Fruit fly (Drosophila melanogaster) whole organism, embryonic: ENCODE data around the gene CG4596.

ENCODE experiments used
- B-H2 ChIP-seq: fragments of 200-800 bp; sonication (Bioruptor generic); optimal IDR thresholded peaks from 2 replicates; lab custom pipeline; 2018; ENCODE audit warnings: missing biosample characterization, mild to moderate bottlenecking, missing genetic modification characterization
- CG1024 ChIP-seq: fragments of 200-800 bp; sonication (Bioruptor generic); IDR thresholded peaks from 2 replicates; pipeline ENCODE4 v1.3.6; 2022; ENCODE audit warnings: missing biosample characterization, missing genetic modification characterization
- CG10321 ChIP-seq: fragments of 200-800 bp; sonication (Bioruptor generic); IDR thresholded peaks from 2 replicates; pipeline ENCODE4 v1.3.6; 2022; ENCODE audit warnings: missing biosample characterization, missing genetic modification characterization
- CG11398 ChIP-seq: fragments of 200-800 bp; sonication (Bioruptor generic); optimal IDR thresholded peaks from 2 replicates; lab custom pipeline; 2016; ENCODE audit warnings: missing biosample characterization, missing genetic modification characterization
- CG11456 ChIP-seq: fragments of 200-800 bp; sonication (Bioruptor generic); IDR thresholded peaks from 3 replicates; pipeline ENCODE4 v1.3.6; 2022; ENCODE audit warnings: missing biosample characterization, missing genetic modification characterization
- CG11695 ChIP-seq: fragments of 200-800 bp; sonication (Bioruptor generic); IDR thresholded peaks from 3 replicates; pipeline ENCODE4 v1.3.6; 2022; ENCODE audit warnings: missing biosample characterization, missing genetic modification characterization
- CG12104 ChIP-seq: fragments of 200-800 bp; sonication (Bioruptor generic); optimal IDR thresholded peaks from 3 replicates; lab custom pipeline; 2016; ENCODE audit warnings: missing biosample characterization, missing genetic modification characterization
- CG13424 ChIP-seq: fragments of 200-800 bp; sonication (Bioruptor generic); optimal IDR thresholded peaks from 2 replicates; lab custom pipeline; 2019; ENCODE audit warnings: missing biosample characterization, mild to moderate bottlenecking, missing genetic modification characterization, moderate library complexity
- CG15479 ChIP-seq: fragments of 200-800 bp; sonication (Bioruptor generic); optimal IDR thresholded peaks from 3 replicates; lab custom pipeline; 2019; ENCODE audit warnings: missing biosample characterization, mild to moderate bottlenecking, missing genetic modification characterization, moderate library complexity
- CG1603 ChIP-seq: fragments of 200-800 bp; sonication (Bioruptor generic); optimal IDR thresholded peaks from 2 replicates; lab custom pipeline; 2019; ENCODE audit warnings: missing biosample characterization, mild to moderate bottlenecking, missing genetic modification characterization, moderate library complexity
- CG17186 ChIP-seq: fragments of 200-800 bp; sonication (Bioruptor generic); optimal IDR thresholded peaks from 3 replicates; lab custom pipeline; 2017; ENCODE audit warnings: missing biosample characterization, missing genetic modification reagents, missing genetic modification characterization
- CG17361 ChIP-seq: fragments of 200-800 bp; sonication (Bioruptor generic); IDR thresholded peaks from 3 replicates; pipeline ENCODE4 v1.3.6; 2022; ENCODE audit warnings: missing biosample characterization, missing genetic modification characterization
- CG31388 ChIP-seq: fragments of 200-800 bp; sonication (Bioruptor generic); optimal IDR thresholded peaks from 2 replicates; lab custom pipeline; 2016; ENCODE audit warnings: missing biosample characterization, missing genetic modification characterization
- CG43689 ChIP-seq: fragments of 200-800 bp; sonication (Bioruptor generic); IDR thresholded peaks from 2 replicates; pipeline ENCODE4 v1.3.6; 2022; ENCODE audit warnings: missing biosample characterization, missing genetic modification characterization
- CG5245 ChIP-seq: fragments of 200-800 bp; sonication (Bioruptor generic); optimal IDR thresholded peaks from 3 replicates; lab custom pipeline; 2016; ENCODE audit warnings: missing biosample characterization, missing genetic modification characterization
- CG5953 ChIP-seq: fragments of 200-800 bp; sonication (Bioruptor generic); IDR thresholded peaks from 2 replicates; pipeline ENCODE4 v1.3.6; 2022; ENCODE audit warnings: missing biosample characterization, missing genetic modification characterization
- CG6791 ChIP-seq: fragments of 200-800 bp; sonication (Bioruptor generic); IDR thresholded peaks from 3 replicates; pipeline ENCODE4 v1.3.6; 2022; ENCODE audit warnings: missing biosample characterization, missing genetic modification characterization; ENCODE audit not compliant: partially characterized antibody
- CG7556 ChIP-seq: fragments of 200-800 bp; sonication (Bioruptor generic); optimal IDR thresholded peaks from 2 replicates; lab custom pipeline; 2017; ENCODE audit warnings: missing biosample characterization, mild to moderate bottlenecking, missing genetic modification characterization
- CG8388 ChIP-seq: fragments of 200-800 bp; sonication (Bioruptor generic); optimal IDR thresholded peaks from 2 replicates; lab custom pipeline; 2019; ENCODE audit warnings: missing biosample characterization, mild to moderate bottlenecking, missing genetic modification characterization, moderate library complexity
- CG9817 ChIP-seq: fragments of 200-800 bp; sonication (Bioruptor generic); optimal IDR thresholded peaks from 2 replicates; lab custom pipeline; 2018; ENCODE audit warnings: missing biosample characterization, mild to moderate bottlenecking, missing genetic modification characterization, moderate library complexity
- Dip2 ChIP-seq: fragments of 200-800 bp; sonication (Bioruptor generic); IDR thresholded peaks from 2 replicates; pipeline ENCODE4 v1.3.6; 2022; ENCODE audit warnings: missing biosample characterization, missing genetic modification characterization
- Elba2 ChIP-seq: fragments of 200-800 bp; sonication (Bioruptor generic); optimal IDR thresholded peaks from 3 replicates; lab custom pipeline; 2016; ENCODE audit warnings: missing biosample characterization, missing genetic modification characterization
- Hand ChIP-seq: fragments of 200-800 bp; sonication (Bioruptor generic); optimal IDR thresholded peaks from 2 replicates; lab custom pipeline; 2017; ENCODE audit warnings: mild to moderate bottlenecking, missing biosample characterization, missing genetic modification reagents, missing genetic modification characterization
- HmgZ ChIP-seq: fragments of 200-800 bp; sonication (Bioruptor generic); optimal IDR thresholded peaks from 2 replicates; lab custom pipeline; 2018; ENCODE audit warnings: missing biosample characterization, mild to moderate bottlenecking, missing genetic modification characterization
- Hmx ChIP-seq: fragments of 200-800 bp; sonication (Bioruptor generic); optimal IDR thresholded peaks from 2 replicates; lab custom pipeline; 2016; ENCODE audit warnings: missing biosample characterization, missing genetic modification characterization
- Jarid2 ChIP-seq: fragments of 200-800 bp; sonication (Bioruptor generic); optimal IDR thresholded peaks from 3 replicates; lab custom pipeline; 2017; ENCODE audit warnings: mild to moderate bottlenecking, missing biosample characterization, missing genetic modification reagents, missing genetic modification characterization
- Lhr ChIP-seq: fragments of 200-800 bp; sonication (Bioruptor generic); optimal IDR thresholded peaks from 3 replicates; lab custom pipeline; 2017; ENCODE audit warnings: mild to moderate bottlenecking, missing biosample characterization, missing genetic modification reagents, missing genetic modification characterization
- Lpt ChIP-seq: fragments of >200 bp; optimal IDR thresholded peaks from 2 replicates; lab custom pipeline; 2018; ENCODE audit warnings: missing biosample characterization, missing genetic modification characterization
- MTF-1 ChIP-seq: fragments of 200-800 bp; sonication (Bioruptor generic); optimal IDR thresholded peaks from 2 replicates; lab custom pipeline; 2018; ENCODE audit warnings: missing biosample characterization, mild to moderate bottlenecking, missing genetic modification characterization, borderline replicate concordance
- Meics ChIP-seq: fragments of 200-800 bp; sonication (Bioruptor generic); optimal IDR thresholded peaks from 2 replicates; lab custom pipeline; 2017; ENCODE audit warnings: missing biosample characterization, mild to moderate bottlenecking, missing genetic modification characterization
- NFAT ChIP-seq: fragments of 200-800 bp; sonication (Bioruptor generic); IDR thresholded peaks from 2 replicates; pipeline ENCODE4 v1.3.6; 2022; ENCODE audit warnings: missing biosample characterization, missing genetic modification characterization
- Nf-YC ChIP-seq: fragments of 200-800 bp; optimal IDR thresholded peaks from 3 replicates; lab custom pipeline; 2019; ENCODE audit warnings: missing biosample characterization, mild to moderate bottlenecking, missing genetic modification characterization, moderate library complexity
- Rx ChIP-seq: fragments of 200-800 bp; sonication (Bioruptor generic); IDR thresholded peaks from 2 replicates; pipeline ENCODE4 v1.3.6; 2022; ENCODE audit warnings: missing biosample characterization, missing genetic modification characterization
- Sin3A ChIP-seq: fragments of >200 bp; optimal IDR thresholded peaks from 2 replicates; lab custom pipeline; 2018
- Taf1 ChIP-seq: fragments of 200-800 bp; sonication (Bioruptor generic); IDR thresholded peaks from 2 replicates; pipeline ENCODE4 v1.3.6; 2022; ENCODE audit warnings: missing biosample characterization, missing genetic modification characterization
- Xrp1 ChIP-seq: fragments of 200-800 bp; sonication (Bioruptor generic); IDR thresholded peaks from 2 replicates; pipeline ENCODE4 v1.3.6; 2022; ENCODE audit warnings: missing biosample characterization, missing genetic modification characterization
- abd-A ChIP-seq: fragments of 200-800 bp; sonication (Bioruptor generic); optimal IDR thresholded peaks from 3 replicates; lab custom pipeline; 2019; ENCODE audit warnings: missing biosample characterization, mild to moderate bottlenecking, missing genetic modification characterization, moderate library complexity
- amos ChIP-seq: fragments of 200-800 bp; sonication (Bioruptor generic); IDR thresholded peaks from 2 replicates; pipeline ENCODE4 v1.3.6; 2022; ENCODE audit warnings: missing biosample characterization, missing genetic modification characterization; ENCODE audit not compliant: partially characterized antibody
- gcm2 ChIP-seq: fragments of 200-800 bp; sonication (Bioruptor generic); optimal IDR thresholded peaks from 2 replicates; lab custom pipeline; 2016; ENCODE audit warnings: missing biosample characterization, missing genetic modification characterization
- h ChIP-seq: fragments of >200 bp; optimal IDR thresholded peaks from 2 replicates; lab custom pipeline; 2017
- ind ChIP-seq: fragments of 200-800 bp; sonication (Bioruptor generic); optimal IDR thresholded peaks from 3 replicates; lab custom pipeline; 2016; ENCODE audit warnings: missing biosample characterization, missing genetic modification characterization
- lab ChIP-seq: fragments of 200-800 bp; sonication (Bioruptor generic); optimal IDR thresholded peaks from 3 replicates; lab custom pipeline; 2017; ENCODE audit warnings: missing biosample characterization, missing genetic modification characterization, mild to moderate bottlenecking, moderate library complexity, missing genetic modification reagents
- onecut ChIP-seq: fragments of 200-800 bp; sonication (Bioruptor generic); IDR thresholded peaks from 2 replicates; pipeline ENCODE4 v1.3.6; 2022; ENCODE audit warnings: missing biosample characterization, missing genetic modification characterization
- ro ChIP-seq: fragments of 200-800 bp; sonication (Bioruptor generic); IDR thresholded peaks from 2 replicates; pipeline ENCODE4 v1.3.6; 2022; ENCODE audit warnings: missing biosample characterization, missing genetic modification characterization
- ssp ChIP-seq: fragments of 200-800 bp; sonication (Bioruptor generic); IDR thresholded peaks from 2 replicates; pipeline ENCODE4 v1.3.6; 2022; ENCODE audit warnings: missing biosample characterization, missing genetic modification characterization
- tin ChIP-seq: fragments of 200-800 bp; sonication (Bioruptor generic); optimal IDR thresholded peaks from 3 replicates; lab custom pipeline; 2016; ENCODE audit warnings: missing biosample characterization, missing genetic modification characterization
- twi ChIP-seq: fragments of 200-800 bp; optimal IDR thresholded peaks from 2 replicates; lab custom pipeline; 2019; ENCODE audit warnings: missing biosample characterization, mild to moderate bottlenecking, missing genetic modification characterization, moderate library complexity
- vnd ChIP-seq: fragments of 200-800 bp; sonication (Bioruptor generic); IDR thresholded peaks from 3 replicates; pipeline ENCODE4 v1.3.6; 2022; ENCODE audit warnings: missing biosample characterization, missing genetic modification characterization; ENCODE audit not compliant: partially characterized antibody
- zfh2 ChIP-seq: fragments of 200-800 bp; sonication (Bioruptor generic); optimal IDR thresholded peaks from 2 replicates; lab custom pipeline; 2016; ENCODE audit warnings: missing biosample characterization, missing genetic modification characterization

The CG4596 gene

DNA sequence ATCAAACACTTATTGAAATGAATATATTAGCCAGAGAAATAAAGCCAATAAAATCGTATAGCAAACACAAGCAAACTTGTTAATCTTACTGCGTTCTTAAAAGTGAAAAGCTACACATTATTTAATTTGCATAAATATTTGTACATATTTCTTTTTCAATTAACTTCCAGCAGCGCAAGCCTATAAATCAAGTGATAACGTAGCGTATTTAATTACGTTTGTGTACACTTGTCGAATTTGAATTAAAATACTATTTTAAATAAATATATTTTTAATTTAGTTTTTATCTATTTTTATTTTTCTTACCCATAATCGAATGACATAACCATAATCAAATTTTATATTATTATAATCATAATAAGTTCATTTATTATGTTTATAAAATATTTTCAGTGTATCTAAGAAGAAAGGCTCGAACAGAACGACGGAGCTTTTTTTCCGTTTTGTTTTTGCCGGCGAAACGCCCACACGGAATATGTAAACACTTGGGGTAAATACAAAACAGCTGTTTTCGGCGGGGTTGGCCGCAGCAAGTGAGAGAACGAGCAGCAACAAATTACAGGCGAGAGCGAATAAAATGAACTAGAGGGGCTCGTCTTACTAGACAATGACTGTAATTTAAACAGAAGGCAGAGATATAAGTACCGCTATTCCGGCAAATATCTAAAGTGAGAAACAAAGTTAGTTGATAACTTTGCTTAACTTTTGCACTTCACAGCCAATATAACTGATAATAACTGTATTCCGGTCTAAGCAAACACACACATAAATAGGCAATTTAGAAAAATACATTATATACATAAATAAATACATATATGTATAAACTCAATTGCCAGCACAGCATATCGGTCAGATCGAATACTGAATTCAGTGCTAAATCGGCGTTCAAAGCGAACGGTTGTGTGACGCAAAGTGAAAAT is 2.9 kb downstream of the CG4596 start, which contains the start of gene Sodh2 (continued):
- TF ChIP-seq Lhr (GFP tag; lab: Kevin White, UChicago) (no peak), ssp (GFP tag; lab: Robert Waterston, UW) (0 out of 2 replicates have a peak, but pooled peaks have one; percentile 13), vnd (GFP tag; lab: Robert Waterston, UW) (no peak), Nf-YC (tag; lab: Kevin White, UChicago) (peak; percentile 64), CG11456 (GFP tag; lab: Robert Waterston, UW) (peak; percentile 66; the same call in 2 of the 3 replicates), ind (GFP tag; lab: Kevin White, UChicago) (peak; percentile 61), tin (GFP tag; lab: Kevin White, UChicago) (peak; percentile 35), B-H2 (peak; percentile 85), CG11398 (GFP tag; lab: Kevin White, UChicago) (peak; percentile 35), CG43689 (GFP tag; lab: Robert Waterston, UW) (no peak), Hand (GFP tag; lab: Kevin White, UChicago) (peak; percentile 69), Lpt (GFP tag; lab: Kevin White, UChicago) (no peak), gcm2 (no peak), Jarid2 (GFP tag; lab: Kevin White, UChicago) (peak; percentile 36), CG13424 (tag; lab: Kevin White, UChicago) (peak; percentile 76), Taf1 (peak; percentile 64; the same call in 1 of the 2 replicates), Rx (GFP tag; lab: Robert Waterston, UW) (no peak), CG10321 (no peak), abd-A (peak; percentile 58), CG17186 (GFP tag; lab: Kevin White, UChicago) (no peak), HmgZ (tag; lab: Kevin White, UChicago) (peak; percentile 69), CG12104 (GFP tag; lab: Kevin White, UChicago) (peak; percentile 77), CG7556 (GFP tag; lab: Kevin White, UChicago) (peak; percentile 88), CG17361 (GFP tag; lab: Robert Waterston, UW) (peak; percentile 88), amos (GFP tag; lab: Robert Waterston, UW) (no peak), onecut (GFP tag; lab: Robert Waterston, UW) (peak; percentile 68), Dip2 (no peak), CG11695 (GFP tag; lab: Robert Waterston, UW) (peak; percentile 70), zfh2 (GFP tag; lab: Kevin White, UChicago) (peak; percentile 85), twi (tag; lab: Kevin White, UChicago) (peak; percentile 5), CG1024 (GFP tag; lab: Robert Waterston, UW) (0 out of 2 replicates have a peak, but pooled peaks have one; percentile 38), CG8388 (GFP tag; lab: Kevin White, UChicago) (peak; percentile 51), CG5245 (GFP tag; lab: Kevin White, UChicago) (peak; percentile 25), CG15479 (no peak), Xrp1 (GFP tag; lab: Robert Waterston, UW) (peak; percentile 54), CG31388 (GFP tag; lab: Kevin White, UChicago) (no peak), MTF-1 (GFP tag; lab: Kevin White, UChicago) (peak; percentile 88), h (lab: Kevin White, UChicago) (no peak), Sin3A (lab: Kevin White, UChicago) (no peak), Hmx (no peak), CG9817 (peak; percentile 79), Elba2 (GFP tag; lab: Kevin White, UChicago) (no peak), CG1603 (peak; percentile 81), Meics (GFP tag; lab: Kevin White, UChicago) (peak; percentile 89), lab (peak; percentile 95), ro (GFP tag; lab: Robert Waterston, UW) (no peak), CG5953 (0 out of 2 replicates have a peak, but pooled peaks have one; percentile 12), CG6791 (GFP tag; lab: Robert Waterston, UW) (no peak), NFAT (GFP tag; lab: Robert Waterston, UW) (peak; percentile 83)
